Fruit fly (Drosophila melanogaster) whole organism, prepupa: ENCODE measurements around the gene aurA.
A peak's percentile ranks its signal among the peaks of the same experiment; 100 is the strongest.

Source experiments
- CG10669 ChIP-seq: fragments of 200-800 bp; sonication (Bioruptor generic); optimal IDR thresholded peaks from 3 replicates; lab custom pipeline; 2018; ENCODE audit warnings: missing biosample characterization, mild to moderate bottlenecking, missing genetic modification characterization, moderate library complexity
- CG11294 ChIP-seq: fragments of 200-800 bp; sonication (Bioruptor generic); IDR thresholded peaks from 2 replicates; pipeline ENCODE4 v1.3.6; 2022; ENCODE audit warnings: missing biosample characterization, missing genetic modification characterization
- CG11902 ChIP-seq: fragments of 200-800 bp; sonication (Bioruptor generic); optimal IDR thresholded peaks from 3 replicates; lab custom pipeline; 2016; ENCODE audit warnings: missing biosample characterization, missing genetic modification characterization
- CG15336 ChIP-seq: fragments of 200-800 bp; sonication (Bioruptor generic); IDR thresholded peaks from 2 replicates; pipeline ENCODE4 v1.3.6; 2022; ENCODE audit warnings: missing biosample characterization, missing genetic modification characterization
- CG1621 ChIP-seq: fragments of 200-800 bp; sonication (Bioruptor generic); optimal IDR thresholded peaks from 3 replicates; lab custom pipeline; 2018; ENCODE audit warnings: missing biosample characterization, mild to moderate bottlenecking, missing genetic modification characterization
- CG16779 ChIP-seq: fragments of 200-800 bp; sonication (Bioruptor generic); optimal IDR thresholded peaks from 3 replicates; lab custom pipeline; 2017; ENCODE audit warnings: missing biosample characterization, mild to moderate bottlenecking, missing genetic modification characterization
- CG3032 ChIP-seq: fragments of 200-800 bp; optimal IDR thresholded peaks from 2 replicates; lab custom pipeline; 2019; ENCODE audit warnings: missing biosample characterization, mild to moderate bottlenecking, missing genetic modification characterization, moderate library complexity
- CG31627 ChIP-seq: fragments of 200-800 bp; sonication (Bioruptor generic); optimal IDR thresholded peaks from 3 replicates; lab custom pipeline; 2016; ENCODE audit warnings: missing biosample characterization, missing genetic modification characterization
- CG32006 ChIP-seq: fragments of 200-800 bp; sonication (Bioruptor generic); optimal IDR thresholded peaks from 3 replicates; lab custom pipeline; 2017; ENCODE audit warnings: missing biosample characterization, mild to moderate bottlenecking, missing genetic modification characterization
- CG3919 ChIP-seq: fragments of 200-800 bp; sonication (Bioruptor generic); optimal IDR thresholded peaks from 3 replicates; lab custom pipeline; 2016; ENCODE audit warnings: missing biosample characterization, missing genetic modification characterization
- CG4318 ChIP-seq: fragments of 200-800 bp; sonication (Bioruptor generic); optimal IDR thresholded peaks from 3 replicates; lab custom pipeline; 2017; ENCODE audit warnings: missing biosample characterization, mild to moderate bottlenecking, missing genetic modification characterization
- CG6808 ChIP-seq: fragments of 200-800 bp; sonication (Bioruptor generic); optimal IDR thresholded peaks from 3 replicates; lab custom pipeline; 2017; ENCODE audit warnings: missing biosample characterization, missing genetic modification characterization, mild to moderate bottlenecking, moderate library complexity, missing genetic modification reagents
- CG6854 ChIP-seq: fragments of 200-800 bp; sonication (Bioruptor generic); optimal IDR thresholded peaks from 2 replicates; lab custom pipeline; 2017; ENCODE audit warnings: missing biosample characterization, mild to moderate bottlenecking, missing genetic modification characterization
- CG7368 ChIP-seq: fragments of 200-800 bp; sonication (Bioruptor generic); optimal IDR thresholded peaks from 3 replicates; lab custom pipeline; 2016; ENCODE audit warnings: missing biosample characterization, missing genetic modification characterization
- CG8119 ChIP-seq: fragments of 200-800 bp; sonication (Bioruptor generic); IDR thresholded peaks from 3 replicates; pipeline ENCODE4 v1.3.6; 2022; ENCODE audit warnings: missing biosample characterization, missing genetic modification characterization
- CG8319 ChIP-seq: fragments of 200-800 bp; sonication (Bioruptor generic); optimal IDR thresholded peaks from 3 replicates; lab custom pipeline; 2016; ENCODE audit warnings: missing biosample characterization, missing genetic modification characterization
- CG9139 ChIP-seq: fragments of 200-800 bp; sonication (Bioruptor generic); optimal IDR thresholded peaks from 3 replicates; lab custom pipeline; 2017; ENCODE audit warnings: missing biosample characterization, mild to moderate bottlenecking, missing genetic modification characterization
- Eip75B ChIP-seq: fragments of 200-800 bp; sonication (Bioruptor generic); optimal IDR thresholded peaks from 3 replicates; lab custom pipeline; 2016; ENCODE audit warnings: missing biosample characterization, missing genetic modification characterization
- Eip78C ChIP-seq: fragments of 200-800 bp; sonication (Bioruptor generic); peaks from one replicate; lab custom pipeline; 2016; ENCODE audit warnings: missing biosample characterization, missing genetic modification characterization
- Eip93F ChIP-seq: fragments of 200-800 bp; sonication (Bioruptor generic); optimal IDR thresholded peaks from 2 replicates; lab custom pipeline; 2016; ENCODE audit warnings: missing biosample characterization, mild to moderate bottlenecking, missing genetic modification characterization
- Ets96B ChIP-seq: fragments of 200-800 bp; optimal IDR thresholded peaks from 2 replicates; lab custom pipeline; 2019; ENCODE audit warnings: missing biosample characterization, mild to moderate bottlenecking, missing genetic modification characterization, moderate library complexity
- Hr38 ChIP-seq: sonication (Bioruptor generic); optimal IDR thresholded peaks from 2 replicates; lab custom pipeline; 2016; ENCODE audit warnings: missing biosample characterization, missing genetic modification characterization
- Lpt ChIP-seq: fragments of 200-800 bp; sonication (Bioruptor generic); optimal IDR thresholded peaks from 3 replicates; lab custom pipeline; 2016; ENCODE audit warnings: missing biosample characterization, missing genetic modification characterization
- Met ChIP-seq: fragments of 200-800 bp; sonication (Bioruptor generic); optimal IDR thresholded peaks from 3 replicates; lab custom pipeline; 2016; ENCODE audit warnings: missing biosample characterization, missing genetic modification characterization
- OdsH ChIP-seq: fragments of 200-800 bp; sonication (Bioruptor generic); optimal IDR thresholded peaks from 3 replicates; lab custom pipeline; 2016; ENCODE audit warnings: missing biosample characterization, missing genetic modification characterization
- Smox ChIP-seq: fragments of 200-800 bp; sonication (Bioruptor generic); optimal IDR thresholded peaks from 3 replicates; lab custom pipeline; 2016; ENCODE audit warnings: missing biosample characterization, missing genetic modification characterization
- Sox102F ChIP-seq: fragments of 200-800 bp; sonication (Bioruptor generic); optimal IDR thresholded peaks from 2 replicates; lab custom pipeline; 2016; ENCODE audit warnings: missing biosample characterization, mild to moderate bottlenecking, missing genetic modification characterization
- Sox14 ChIP-seq: fragments of 200-800 bp; sonication (Bioruptor generic); optimal IDR thresholded peaks from 3 replicates; lab custom pipeline; 2016; ENCODE audit warnings: missing biosample characterization, missing genetic modification characterization
- achi ChIP-seq: fragments of 200-800 bp; sonication (Bioruptor generic); optimal IDR thresholded peaks from 3 replicates; lab custom pipeline; 2016; ENCODE audit warnings: missing biosample characterization, missing genetic modification characterization
- cyc ChIP-seq: fragments of 200-800 bp; sonication (Bioruptor generic); optimal IDR thresholded peaks from 3 replicates; lab custom pipeline; 2016; ENCODE audit warnings: missing biosample characterization, missing genetic modification characterization
- dac ChIP-seq: fragments of 200-800 bp; sonication (Bioruptor generic); optimal IDR thresholded peaks from 2 replicates; lab custom pipeline; 2017; ENCODE audit warnings: missing biosample characterization, mild to moderate bottlenecking, missing genetic modification characterization
- dsx ChIP-seq: fragments of 200-800 bp; optimal IDR thresholded peaks from 3 replicates; lab custom pipeline; 2019; ENCODE audit warnings: missing biosample characterization, mild to moderate bottlenecking, missing genetic modification characterization, moderate library complexity; ENCODE audit not compliant: poor library complexity, severe bottlenecking
- eg ChIP-seq: fragments of 200-800 bp; sonication (Bioruptor generic); IDR thresholded peaks from 3 replicates; pipeline ENCODE4 v1.3.6; 2022; ENCODE audit warnings: missing biosample characterization, missing genetic modification characterization
- esn ChIP-seq: fragments of 200-800 bp; sonication (Bioruptor generic); optimal IDR thresholded peaks from 2 replicates; lab custom pipeline; 2016; ENCODE audit warnings: missing biosample characterization, mild to moderate bottlenecking, missing genetic modification characterization, moderate library complexity
- fd85E ChIP-seq: fragments of 200-800 bp; sonication (Bioruptor generic); optimal IDR thresholded peaks from 3 replicates; lab custom pipeline; 2016; ENCODE audit warnings: missing biosample characterization, missing genetic modification characterization
- fkh ChIP-seq: fragments of 200-800 bp; sonication (Bioruptor generic); optimal IDR thresholded peaks from 3 replicates; lab custom pipeline; 2017; ENCODE audit warnings: missing biosample characterization, mild to moderate bottlenecking, missing genetic modification characterization, moderate library complexity
- lz ChIP-seq: fragments of 200-800 bp; sonication (Bioruptor generic); optimal IDR thresholded peaks from 3 replicates; lab custom pipeline; 2016; ENCODE audit warnings: missing biosample characterization, missing genetic modification characterization
- net ChIP-seq: fragments of 200-800 bp; sonication (Bioruptor generic); optimal IDR thresholded peaks from 3 replicates; lab custom pipeline; 2016; ENCODE audit warnings: missing biosample characterization, missing genetic modification characterization
- pdm3 ChIP-seq: fragments of 200-800 bp; sonication (Bioruptor generic); optimal IDR thresholded peaks from 3 replicates; lab custom pipeline; 2016; ENCODE audit warnings: missing biosample characterization, missing genetic modification characterization
- salr ChIP-seq, 2 experiments: fragments of 200-800 bp; sonication (Bioruptor generic); optimal IDR thresholded peaks; 3 replicates each; lab custom pipeline; 2016 to 2018; ENCODE audit warnings: missing biosample characterization in 2 of 2, missing genetic modification characterization in 2 of 2, mild to moderate bottlenecking in 1 of 2
- ss ChIP-seq, 2 experiments: fragments of 200-800 bp; sonication (Bioruptor generic); optimal IDR thresholded peaks; 2 replicates in 1 of 2; 3 replicates in 1 of 2; lab custom pipeline; 2017 to 2018; ENCODE audit warnings: mild to moderate bottlenecking in 2 of 2, missing biosample characterization in 2 of 2, missing genetic modification characterization in 2 of 2, moderate library complexity in 1 of 2
- svp ChIP-seq: fragments of 200-800 bp; sonication (Bioruptor generic); peaks from one replicate; lab custom pipeline; 2016; ENCODE audit warnings: missing biosample characterization, missing genetic modification characterization
- topi ChIP-seq: fragments of 200-800 bp; sonication (Bioruptor generic); optimal IDR thresholded peaks from 3 replicates; lab custom pipeline; 2016; ENCODE audit warnings: missing biosample characterization, missing genetic modification characterization
- vri ChIP-seq: fragments of 200-800 bp; sonication (Bioruptor generic); optimal IDR thresholded peaks from 3 replicates; lab custom pipeline; 2016; ENCODE audit warnings: missing biosample characterization, mild to moderate bottlenecking, missing genetic modification characterization

aurA gene

dm6 chr3R:11969217-11969616, 6.3 kb downstream of the aurA start (continued):
- TF ChIP-seq Ets96B (peak; percentile 7), Eip78C (GFP tag; lab: Kevin White, UChicago) (peak; percentile 73), Eip93F (GFP tag; lab: Kevin White, UChicago) (no peak), fd85E (GFP tag; lab: Kevin White, UChicago) (no peak), CG6854 (GFP tag; lab: Kevin White, UChicago) (no peak), svp (GFP tag; lab: Kevin White, UChicago) (peak; percentile 47), CG1621 (tag; lab: Kevin White, UChicago) (no peak), Hr38 (GFP tag; lab: Kevin White, UChicago) (no peak), net (GFP tag; lab: Kevin White, UChicago) (peak; percentile 36), CG7368 (GFP tag; lab: Kevin White, UChicago) (no peak), lz (GFP tag; lab: Kevin White, UChicago) (no peak), fkh (GFP tag; lab: Kevin White, UChicago) (no peak), CG11902 (GFP tag; lab: Kevin White, UChicago) (no peak)
- TF ChIP-seq, all 60 proteins: peak for 21

- TF ChIP-seq Lpt = no peak
- no peak for TF ChIP-seq CG11902 (GFP tag; lab: Kevin White, UChicago)
- TF ChIP-seq CG15336 (GFP tag; lab: Robert Waterston, UW) = no peak
- no peak for TF ChIP-seq CG3919 (GFP tag; lab: Kevin White, UChicago)
- TF ChIP-seq dac (GFP tag; lab: Kevin White, UChicago) = no peak
- no peak for TF ChIP-seq esn
- TF ChIP-seq CG8319 (GFP tag; lab: Kevin White, UChicago) = no peak
- no peak for TF ChIP-seq fkh (GFP tag; lab: Kevin White, UChicago)
- TF ChIP-seq net (GFP tag; lab: Kevin White, UChicago) = no peak
- no peak for TF ChIP-seq CG6808 (GFP tag; lab: Kevin White, UChicago)
- no peak for TF ChIP-seq ss (GFP tag; optimal IDR thresholded peaks at IDR 0.05; lab: Kevin White, UChicago)
- TF ChIP-seq CG31627 (GFP tag; lab: Kevin White, UChicago) = no peak
Observed at dm6 chr3R:11971394-11971793, 8.5 kb downstream of the aurA start, which contains the start of gene GC2. Gene GC2 (plus strand): TSS chr3R:11971694.

dm6 chr3R:11973826-11974225, 10.9 kb downstream of the aurA start:
- TF ChIP-seq CG3032 (tag; lab: Kevin White, UChicago) (no peak), svp (GFP tag; lab: Kevin White, UChicago) (peak; percentile 97)

dm6 chr3R:11974631-11975030, 11.7 kb downstream of the aurA start, which contains the start of gene Tango9:
Gene Tango9 (minus strand): TSS chr3R:11974910.
- no peak for TF ChIP-seq CG16779
- peak; percentile 56 for TF ChIP-seq lz (GFP tag; lab: Kevin White, UChicago)
- TF ChIP-seq OdsH (GFP tag; lab: Kevin White, UChicago) = peak; percentile 4
- TF ChIP-seq fkh (GFP tag; lab: Kevin White, UChicago) = peak; percentile 66
- TF ChIP-seq eg (GFP tag; lab: Robert Waterston, UW) = no peak
- peak; percentile 43 for TF ChIP-seq Eip75B (GFP tag; lab: Kevin White, UChicago)
- 0 out of 2 replicates have a peak, but pooled peaks have one; percentile 25 for TF ChIP-seq CG15336 (GFP tag; lab: Robert Waterston, UW)
- peak; percentile 24 for TF ChIP-seq dsx (GFP tag; lab: Kevin White, UChicago)
- TF ChIP-seq CG9139 = no peak
- no peak for TF ChIP-seq CG4318 (GFP tag; lab: Kevin White, UChicago)
- TF ChIP-seq cyc (GFP tag; lab: Kevin White, UChicago) = peak; percentile 63
- peak; percentile 9 to 47 for TF ChIP-seq ss (GFP tag; optimal IDR thresholded peaks at IDR 0.05; lab: Kevin White, UChicago)
- TF ChIP-seq CG10669 (GFP tag; lab: Kevin White, UChicago) = peak; percentile 1
- peak; percentile 37 for TF ChIP-seq Sox102F (GFP tag; lab: Kevin White, UChicago)
- TF ChIP-seq Eip93F (GFP tag; lab: Kevin White, UChicago) = no peak
- peak; percentile 58 for TF ChIP-seq Met (GFP tag; lab: Kevin White, UChicago)
- peak; percentile 55 for TF ChIP-seq topi (GFP tag; lab: Kevin White, UChicago)
- peak; percentile 84 for TF ChIP-seq svp (GFP tag; lab: Kevin White, UChicago)
- TF ChIP-seq CG8319 (GFP tag; lab: Kevin White, UChicago) = no peak
- peak; percentile 20 for TF ChIP-seq achi (GFP tag; lab: Kevin White, UChicago)
- TF ChIP-seq salr (GFP tag; optimal IDR thresholded peaks at IDR 0.05; lab: Kevin White, UChicago) = no peak
- peak; percentile 67 for TF ChIP-seq CG3919 (GFP tag; lab: Kevin White, UChicago)
- TF ChIP-seq vri (GFP tag; lab: Kevin White, UChicago) = peak; percentile 29
- TF ChIP-seq CG11294 = no peak
- no peak for TF ChIP-seq CG8119 (GFP tag; lab: Robert Waterston, UW)
- TF ChIP-seq CG31627 (GFP tag; lab: Kevin White, UChicago) = peak; percentile 59
- TF ChIP-seq pdm3 (GFP tag; lab: Kevin White, UChicago) = peak; percentile 31
- TF ChIP-seq dac (GFP tag; lab: Kevin White, UChicago) = no peak
- no peak for TF ChIP-seq CG32006 (GFP tag; lab: Kevin White, UChicago)
- no peak for TF ChIP-seq Smox (GFP tag; lab: Kevin White, UChicago)
- peak; percentile 45 for TF ChIP-seq CG11902 (GFP tag; lab: Kevin White, UChicago)
- no peak for TF ChIP-seq Lpt
- TF ChIP-seq Sox14 = peak; percentile 80
